Fruit fly (Drosophila melanogaster) whole organism, embryonic: ENCODE results near the gene sob.

Experiments
- Antp ChIP-seq: fragments of 200-800 bp; sonication (Bioruptor generic); optimal IDR thresholded peaks from 3 replicates; lab custom pipeline; 2016; ENCODE audit warnings: missing biosample characterization, missing genetic modification characterization
- Atf3 ChIP-seq: fragments of 200-800 bp; sonication (Bioruptor generic); optimal IDR thresholded peaks from 3 replicates; lab custom pipeline; 2016; ENCODE audit warnings: missing biosample characterization, missing genetic modification characterization
- Blimp-1 ChIP-seq: fragments of 200-800 bp; sonication (Bioruptor generic); optimal IDR thresholded peaks from 3 replicates; lab custom pipeline; 2018; ENCODE audit warnings: missing biosample characterization, missing genetic modification characterization, mild to moderate bottlenecking, moderate library complexity, missing genetic modification reagents
- CG10366 ChIP-seq: fragments of 200-800 bp; sonication (Bioruptor generic); IDR thresholded peaks from 2 replicates; pipeline ENCODE4 v1.3.6; 2022; ENCODE audit warnings: missing biosample characterization, missing genetic modification characterization
- CG11093 ChIP-seq: fragments of 200-800 bp; sonication (Bioruptor generic); IDR thresholded peaks from 3 replicates; pipeline ENCODE4 v1.3.6; 2022; ENCODE audit warnings: missing biosample characterization, missing genetic modification characterization
- CG1233 ChIP-seq: fragments of 200-800 bp; sonication (Bioruptor generic); optimal IDR thresholded peaks from 4 replicates; lab custom pipeline; 2018; ENCODE audit warnings: missing biosample characterization, mild to moderate bottlenecking, missing genetic modification characterization
- CG12659 ChIP-seq: fragments of 200-800 bp; sonication (Bioruptor generic); optimal IDR thresholded peaks from 3 replicates; lab custom pipeline; 2017; ENCODE audit warnings: mild to moderate bottlenecking, missing biosample characterization, missing genetic modification reagents, missing genetic modification characterization
- CG16815 ChIP-seq: fragments of 200-800 bp; sonication (Bioruptor generic); optimal IDR thresholded peaks from 3 replicates; lab custom pipeline; 2017; ENCODE audit warnings: missing biosample characterization, mild to moderate bottlenecking, missing genetic modification characterization
- CG2116 ChIP-seq: fragments of 200-800 bp; sonication (Bioruptor generic); optimal IDR thresholded peaks from 3 replicates; lab custom pipeline; 2018; ENCODE audit warnings: missing biosample characterization, mild to moderate bottlenecking, missing genetic modification characterization
- CG30403 ChIP-seq: fragments of 200-800 bp; sonication (Bioruptor generic); optimal IDR thresholded peaks from 3 replicates; lab custom pipeline; 2016; ENCODE audit warnings: missing biosample characterization, missing genetic modification characterization
- CG31365 ChIP-seq: fragments of 200-800 bp; sonication (Bioruptor generic); optimal IDR thresholded peaks from 2 replicates; lab custom pipeline; 2018; ENCODE audit warnings: missing biosample characterization, mild to moderate bottlenecking, missing genetic modification characterization
- CG4282 ChIP-seq: fragments of 200-800 bp; sonication (Bioruptor generic); optimal IDR thresholded peaks from 2 replicates; lab custom pipeline; 2016; ENCODE audit warnings: missing biosample characterization, missing genetic modification characterization
- CG4820 ChIP-seq: fragments of 200-800 bp; sonication (Bioruptor generic); optimal IDR thresholded peaks from 3 replicates; lab custom pipeline; 2016; ENCODE audit warnings: missing biosample characterization, missing genetic modification characterization
- CG4854 ChIP-seq: fragments of 200-800 bp; sonication (Bioruptor generic); optimal IDR thresholded peaks from 2 replicates; lab custom pipeline; 2016; ENCODE audit warnings: missing biosample characterization, missing genetic modification characterization, inconsistent platforms
- CG5180 ChIP-seq: fragments of 200-800 bp; sonication (Bioruptor generic); optimal IDR thresholded peaks from 3 replicates; lab custom pipeline; 2017; ENCODE audit warnings: missing biosample characterization, missing genetic modification characterization, mild to moderate bottlenecking, moderate library complexity, missing genetic modification reagents
- CG8924 ChIP-seq: fragments of 200-800 bp; optimal IDR thresholded peaks from 3 replicates; lab custom pipeline; 2019; ENCODE audit warnings: missing biosample characterization, mild to moderate bottlenecking, missing genetic modification characterization, moderate library complexity
- CG9215 ChIP-seq: fragments of 200-800 bp; sonication (Bioruptor generic); IDR thresholded peaks from 2 replicates; pipeline ENCODE4 v1.3.6; 2022; ENCODE audit warnings: missing biosample characterization, missing genetic modification characterization
- CHES-1-like ChIP-seq: fragments of 200-800 bp; sonication (Bioruptor generic); optimal IDR thresholded peaks from 2 replicates; lab custom pipeline; 2016; ENCODE audit warnings: missing biosample characterization, missing genetic modification characterization
- Dek ChIP-seq: fragments of 200-800 bp; sonication (Bioruptor generic); optimal IDR thresholded peaks from 3 replicates; lab custom pipeline; 2019; ENCODE audit warnings: missing biosample characterization, mild to moderate bottlenecking, missing genetic modification characterization, moderate library complexity
- Dp ChIP-seq: fragments of 200-800 bp; sonication (Bioruptor generic); optimal IDR thresholded peaks from 2 replicates; lab custom pipeline; 2018; ENCODE audit warnings: missing biosample characterization, mild to moderate bottlenecking, missing genetic modification characterization, moderate library complexity
- Fer1 ChIP-seq: fragments of 200-800 bp; sonication (Bioruptor generic); optimal IDR thresholded peaks from 2 replicates; lab custom pipeline; 2017; ENCODE audit warnings: missing biosample characterization, mild to moderate bottlenecking, missing genetic modification characterization
- Fer2 ChIP-seq: fragments of 200-800 bp; sonication (Bioruptor generic); optimal IDR thresholded peaks from 2 replicates; lab custom pipeline; 2018; ENCODE audit warnings: missing biosample characterization, mild to moderate bottlenecking, missing genetic modification characterization, moderate library complexity
- HmgD ChIP-seq: fragments of 200-800 bp; sonication (Bioruptor generic); optimal IDR thresholded peaks from 3 replicates; lab custom pipeline; 2016; ENCODE audit warnings: missing biosample characterization, missing genetic modification characterization
- Hr39 ChIP-seq: fragments of >200 bp; optimal IDR thresholded peaks from 2 replicates; lab custom pipeline; 2017
- Hsf ChIP-seq: fragments of 200-800 bp; sonication (Bioruptor generic); optimal IDR thresholded peaks from 3 replicates; lab custom pipeline; 2016; ENCODE audit warnings: missing biosample characterization, missing genetic modification characterization
- MBD-R2 ChIP-seq: fragments of 200-800 bp; sonication (Bioruptor generic); IDR thresholded peaks from 2 replicates; pipeline ENCODE4 v1.3.6; 2022; ENCODE audit warnings: missing biosample characterization, missing genetic modification characterization
- Nf-YC ChIP-seq: fragments of 200-800 bp; optimal IDR thresholded peaks from 3 replicates; lab custom pipeline; 2019; ENCODE audit warnings: missing biosample characterization, mild to moderate bottlenecking, missing genetic modification characterization, moderate library complexity
- NfI ChIP-seq: fragments of 200-800 bp; sonication (Bioruptor generic); optimal IDR thresholded peaks from 3 replicates; lab custom pipeline; 2018; ENCODE audit warnings: missing biosample characterization, mild to moderate bottlenecking, missing genetic modification characterization, moderate library complexity
- Opbp ChIP-seq: fragments of 200-800 bp; sonication (Bioruptor generic); IDR thresholded peaks from 3 replicates; pipeline ENCODE4 v1.3.6; 2022; ENCODE audit warnings: missing biosample characterization, missing genetic modification characterization; ENCODE audit not compliant: partially characterized antibody
- Sin3A ChIP-seq: fragments of >200 bp; optimal IDR thresholded peaks from 2 replicates; lab custom pipeline; 2018
- Sry-δ ChIP-seq: fragments of 200-800 bp; sonication (Bioruptor generic); optimal IDR thresholded peaks from 2 replicates; lab custom pipeline; 2016; ENCODE audit warnings: missing biosample characterization, missing genetic modification characterization
- Stat92E ChIP-seq, 3 experiments: fragments of >200 bp in 2 of 3; fragments of 200-800 bp in 1 of 3; sonication (Bioruptor generic) in 1 of 3; optimal IDR thresholded peaks; 2 replicates each; lab custom pipeline; 2017 to 2019; ENCODE audit warnings: missing biosample characterization in 3 of 3, missing genetic modification characterization in 3 of 3, mild to moderate bottlenecking in 1 of 3, moderate library complexity in 1 of 3
- amos ChIP-seq: fragments of 200-800 bp; sonication (Bioruptor generic); IDR thresholded peaks from 2 replicates; pipeline ENCODE4 v1.3.6; 2022; ENCODE audit warnings: missing biosample characterization, missing genetic modification characterization; ENCODE audit not compliant: partially characterized antibody
- ato ChIP-seq: fragments of 200-800 bp; sonication (Bioruptor generic); IDR thresholded peaks from 2 replicates; pipeline ENCODE4 v1.3.6; 2022; ENCODE audit warnings: missing biosample characterization, missing genetic modification characterization; ENCODE audit not compliant: partially characterized antibody
- bigmax ChIP-seq: fragments of 200-800 bp; sonication (Bioruptor generic); optimal IDR thresholded peaks from 2 replicates; lab custom pipeline; 2018; ENCODE audit warnings: missing biosample characterization, mild to moderate bottlenecking, missing genetic modification characterization
- bowl ChIP-seq: fragments of 200-800 bp; sonication (Bioruptor generic); IDR thresholded peaks from 2 replicates; pipeline ENCODE4 v1.3.6; 2022; ENCODE audit warnings: missing biosample characterization, missing genetic modification characterization
- btn ChIP-seq: fragments of 200-800 bp; sonication (Bioruptor generic); optimal IDR thresholded peaks from 2 replicates; lab custom pipeline; 2016; ENCODE audit warnings: missing biosample characterization, missing genetic modification characterization
- chm ChIP-seq: fragments of 200-800 bp; sonication (Bioruptor generic); IDR thresholded peaks from 2 replicates; pipeline ENCODE4 v1.3.6; 2022; ENCODE audit warnings: missing biosample characterization, missing genetic modification characterization
- da ChIP-seq: fragments of 200-800 bp; sonication (Bioruptor generic); optimal IDR thresholded peaks from 2 replicates; lab custom pipeline; 2016; ENCODE audit warnings: missing biosample characterization, missing genetic modification characterization
- dpn ChIP-seq, 2 experiments: fragments of 200-800 bp; sonication (Bioruptor generic); optimal IDR thresholded peaks; 3 replicates each; lab custom pipeline; 2016; ENCODE audit warnings: missing biosample characterization in 2 of 2, missing genetic modification characterization in 2 of 2
- ems ChIP-seq: fragments of 200-800 bp; sonication (Bioruptor generic); optimal IDR thresholded peaks from 3 replicates; lab custom pipeline; 2016; ENCODE audit warnings: missing biosample characterization, missing genetic modification characterization
- gcm ChIP-seq: fragments of 200-800 bp; sonication (Bioruptor generic); optimal IDR thresholded peaks from 2 replicates; lab custom pipeline; 2019; ENCODE audit warnings: missing biosample characterization, mild to moderate bottlenecking, missing genetic modification characterization, moderate library complexity
- ham ChIP-seq: fragments of 200-800 bp; sonication (Bioruptor generic); IDR thresholded peaks from 2 replicates; pipeline ENCODE4 v1.3.6; 2022; ENCODE audit warnings: missing biosample characterization, missing genetic modification characterization
- insv ChIP-seq, 2 experiments: fragments of 200-800 bp; sonication (Bioruptor generic); optimal IDR thresholded peaks; 3 replicates each; lab custom pipeline; 2016 to 2018; ENCODE audit warnings: missing biosample characterization in 2 of 2, missing genetic modification characterization in 2 of 2
- kay ChIP-seq: fragments of 200-800 bp; sonication (Bioruptor generic); optimal IDR thresholded peaks from 2 replicates; lab custom pipeline; 2016; ENCODE audit warnings: missing biosample characterization, missing genetic modification characterization
- nerfin-1 ChIP-seq: fragments of 200-800 bp; sonication (Bioruptor generic); optimal IDR thresholded peaks from 3 replicates; lab custom pipeline; 2019; ENCODE audit warnings: missing biosample characterization, mild to moderate bottlenecking, missing genetic modification characterization, moderate library complexity
- pzg ChIP-seq: fragments of 200-800 bp; sonication (Bioruptor generic); optimal IDR thresholded peaks from 3 replicates; lab custom pipeline; 2018; ENCODE audit warnings: missing biosample characterization, mild to moderate bottlenecking, missing genetic modification characterization, moderate library complexity
- slp2 ChIP-seq: fragments of 200-800 bp; sonication (Bioruptor generic); optimal IDR thresholded peaks from 2 replicates; lab custom pipeline; 2016; ENCODE audit warnings: missing biosample characterization, missing genetic modification characterization
- tin ChIP-seq: fragments of 200-800 bp; sonication (Bioruptor generic); optimal IDR thresholded peaks from 3 replicates; lab custom pipeline; 2016; ENCODE audit warnings: missing biosample characterization, missing genetic modification characterization
- unc-4 ChIP-seq: fragments of 200-800 bp; sonication (Bioruptor generic); IDR thresholded peaks from 2 replicates; pipeline ENCODE4 v1.3.6; 2022; ENCODE audit warnings: missing biosample characterization, missing genetic modification characterization; ENCODE audit not compliant: partially characterized antibody
- usp ChIP-seq: fragments of >200 bp; optimal IDR thresholded peaks from 2 replicates; lab custom pipeline; 2017; ENCODE audit warnings: missing biosample characterization, missing genetic modification characterization

The sob gene

DNA sequence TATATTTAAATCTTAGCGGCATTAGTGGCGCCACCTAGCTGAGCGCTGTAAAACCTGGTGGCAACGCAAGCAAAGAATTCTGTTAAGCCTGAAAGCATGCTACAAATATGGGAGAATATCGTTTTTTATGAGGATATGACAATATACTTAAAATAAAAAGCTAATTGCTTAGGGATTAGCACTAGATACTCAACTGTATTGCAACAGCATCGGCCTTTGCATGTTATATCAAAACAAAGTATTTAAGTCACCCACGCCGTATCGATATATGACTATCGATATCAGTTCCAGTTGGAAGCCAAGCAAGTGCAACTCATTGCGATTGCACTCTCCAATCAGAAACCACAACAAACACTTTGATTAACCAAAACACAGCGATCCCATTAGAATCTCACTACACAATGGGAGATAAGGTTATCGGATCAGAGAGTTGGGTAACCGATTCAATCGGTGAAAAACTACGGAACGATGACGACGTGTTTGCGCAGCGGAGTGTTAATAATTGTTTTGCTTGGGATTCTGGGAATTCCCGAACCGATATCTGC, 38.3 kb upstream of the sob start, which contains the start of gene Ugt36A1 (continued):
- TF ChIP-seq btn (GFP tag; lab: Kevin White, UChicago) (no peak), kay (GFP tag; lab: Kevin White, UChicago) (no peak), unc-4 (peak; percentile 81), bigmax (no peak), Fer2 (no peak), Hr39 (lab: Kevin White, UChicago) (no peak), CG4820 (GFP tag; lab: Kevin White, UChicago) (no peak), Antp (GFP tag; lab: Kevin White, UChicago) (no peak), CG10366 (GFP tag; lab: Robert Waterston, UW) (no peak), Dek (tag; lab: Kevin White, UChicago) (no peak), usp (GFP tag; lab: Kevin White, UChicago) (no peak), Blimp-1 (GFP tag; lab: Kevin White, UChicago) (no peak), amos (GFP tag; lab: Robert Waterston, UW) (peak; percentile 76), CG9215 (GFP tag; lab: Robert Waterston, UW) (no peak), CG12659 (GFP tag; lab: Kevin White, UChicago) (no peak), pzg (GFP tag; lab: Kevin White, UChicago) (peak; percentile 19), nerfin-1 (tag; lab: Kevin White, UChicago) (no peak), CG8924 (no peak), CG2116 (GFP tag; lab: Kevin White, UChicago) (peak; percentile 62), ham (GFP tag; lab: Robert Waterston, UW) (no peak), Sry-δ (GFP tag; lab: Kevin White, UChicago) (peak; percentile 74), gcm (GFP tag; lab: Kevin White, UChicago) (no peak), MBD-R2 (peak; percentile 18; the same call in 1 of the 2 replicates), dpn (GFP tag; optimal IDR thresholded peaks at IDR 0.05; lab: Kevin White, UChicago) (no peak), CG5180 (GFP tag; lab: Kevin White, UChicago) (peak; percentile 47), insv (GFP tag; optimal IDR thresholded peaks at IDR 0.05; lab: Kevin White, UChicago) (peak; percentile 99 to 100), Sin3A (peak; percentile 24), CG31365 (no peak), CG4282 (GFP tag; lab: Kevin White, UChicago) (no peak), chm (GFP tag; lab: Robert Waterston, UW) (no peak), da (GFP tag; lab: Kevin White, UChicago) (no peak), CG1233 (GFP tag; lab: Kevin White, UChicago) (no peak), Atf3 (GFP tag; lab: Kevin White, UChicago) (no peak), CG30403 (GFP tag; lab: Kevin White, UChicago) (no peak), Fer1 (GFP tag; lab: Kevin White, UChicago) (no peak), HmgD (GFP tag; lab: Kevin White, UChicago) (no peak), tin (GFP tag; lab: Kevin White, UChicago) (no peak), Dp (GFP tag; lab: Kevin White, UChicago) (peak; percentile 92), CHES-1-like (GFP tag; lab: Kevin White, UChicago) (no peak), ato (GFP tag; lab: Robert Waterston, UW) (no peak), Nf-YC (tag; lab: Kevin White, UChicago) (no peak), NfI (no peak), CG11093 (GFP tag; lab: Robert Waterston, UW) (no peak), ems (GFP tag; lab: Kevin White, UChicago) (no peak), CG16815 (no peak), slp2 (GFP tag; lab: Kevin White, UChicago) (no peak), Stat92E (GFP tag; optimal IDR thresholded peaks at IDR 0.05; lab: Kevin White, UChicago) (peak in 1 of 3 experiments; percentile 26), CG4854 (no peak), bowl (GFP tag; lab: Robert Waterston, UW) (no peak), Hsf (GFP tag; lab: Kevin White, UChicago) (no peak), Opbp (GFP tag; lab: Robert Waterston, UW) (peak; percentile 77)
